Worm (Caenorhabditis elegans) whole organism, young adult: ENCODE results near the gene glb-23.

ENCODE experiments used
- F37B4.10 ChIP-seq: fragments of 200-800 bp; sonication (Bioruptor generic); IDR thresholded peaks from 2 replicates; pipeline ENCODE4 v1.3.6; 2022; ENCODE audit warnings: missing genetic modification characterization, missing compliant biosample characterization
- F39B2.1 ChIP-seq: fragments of 200-800 bp; sonication (Bioruptor generic); IDR thresholded peaks from 2 replicates; pipeline ENCODE4 v1.3.6; 2022; ENCODE audit warnings: missing genetic modification reagents, missing genetic modification characterization, missing compliant biosample characterization
- F57A8.1 ChIP-seq: fragments of 200-800 bp; sonication (Bioruptor generic); optimal IDR thresholded peaks from 2 replicates; lab custom pipeline; 2018; ENCODE audit warnings: mild to moderate bottlenecking, missing genetic modification characterization, moderate library complexity, missing compliant biosample characterization
- F57C9.4 ChIP-seq: sonication (generic microtip); optimal IDR thresholded peaks from 2 replicates; lab custom pipeline; 2017; ENCODE audit warnings: mild to moderate bottlenecking, missing genetic modification characterization, missing compliant biosample characterization
- T26A5.8 ChIP-seq: sonication (generic microtip); optimal IDR thresholded peaks from 2 replicates; lab custom pipeline; 2016; ENCODE audit warnings: missing genetic modification characterization, missing compliant biosample characterization
- attf-3 ChIP-seq: fragments of 200-800 bp; sonication (Bioruptor generic); conservative IDR thresholded peaks from 2 replicates; pipeline ENCODE4 v1.3.6; 2022; ENCODE audit warnings: missing genetic modification reagents, missing genetic modification characterization, missing compliant biosample characterization
- attf-5 ChIP-seq: fragments of 200-800 bp; sonication (Bioruptor generic); optimal IDR thresholded peaks from 2 replicates; lab custom pipeline; 2018; ENCODE audit warnings: mild to moderate bottlenecking, missing genetic modification characterization, missing compliant biosample characterization
- bed-1 ChIP-seq: fragments of 200-800 bp; sonication (Bioruptor generic); IDR thresholded peaks from 2 replicates; pipeline ENCODE4 v1.3.6; 2022; ENCODE audit warnings: missing genetic modification reagents, missing genetic modification characterization, missing compliant biosample characterization
- bed-2 ChIP-seq: fragments of 200-800 bp; sonication (Bioruptor generic); IDR thresholded peaks from 2 replicates; pipeline ENCODE4 v1.3.6; 2022; ENCODE audit warnings: missing genetic modification reagents, missing genetic modification characterization, missing compliant biosample characterization
- ceh-100 ChIP-seq: fragments of 200-800 bp; sonication (Bioruptor generic); IDR thresholded peaks from 2 replicates; pipeline ENCODE4 v1.3.6; 2022; ENCODE audit warnings: missing genetic modification reagents, missing genetic modification characterization, missing compliant biosample characterization
- ceh-27 ChIP-seq: fragments of 200-800 bp; sonication (Bioruptor generic); optimal IDR thresholded peaks from 2 replicates; lab custom pipeline; 2018; ENCODE audit warnings: mild to moderate bottlenecking, missing genetic modification characterization, moderate library complexity, missing compliant biosample characterization
- ceh-58 ChIP-seq: fragments of 200-800 bp; sonication (Bioruptor generic); IDR thresholded peaks from 2 replicates; pipeline ENCODE4 v1.3.6; 2022; ENCODE audit warnings: missing genetic modification characterization, missing compliant biosample characterization
- chd-7 ChIP-seq: sonication (generic microtip); optimal IDR thresholded peaks from 2 replicates; lab custom pipeline; 2016; ENCODE audit warnings: mild to moderate bottlenecking, missing genetic modification characterization, moderate library complexity, missing compliant biosample characterization
- die-1 ChIP-seq: sonication (generic microtip); optimal IDR thresholded peaks from 2 replicates; lab custom pipeline; 2016; ENCODE audit warnings: missing genotype, mild to moderate bottlenecking, missing genetic modification characterization, missing compliant biosample characterization
- dpl-1 ChIP-seq: fragments of 150-350 bp; optimal IDR thresholded peaks from 2 replicates; lab custom pipeline; 2014; ENCODE audit warnings: missing biosample characterization, missing genetic modification reagents, missing genetic modification characterization
- egl-44 ChIP-seq: fragments of 200-800 bp; sonication (Bioruptor generic); IDR thresholded peaks from 2 replicates; pipeline ENCODE4 v1.3.6; 2022; ENCODE audit warnings: missing genetic modification reagents, missing genetic modification characterization, missing compliant biosample characterization
- egrh-3 ChIP-seq: fragments of 200-800 bp; sonication (Bioruptor generic); IDR thresholded peaks from 2 replicates; pipeline ENCODE4 v1.3.6; 2022; ENCODE audit warnings: missing genetic modification reagents, missing genetic modification characterization, missing compliant biosample characterization
- ekl-4 ChIP-seq: fragments of 200-800 bp; sonication (Bioruptor generic); IDR thresholded peaks from 2 replicates; pipeline ENCODE4 v1.3.6; 2022; ENCODE audit warnings: missing genetic modification reagents, missing genetic modification characterization, missing compliant biosample characterization
- ets-4 ChIP-seq: fragments of 200-800 bp; sonication (Bioruptor generic); optimal IDR thresholded peaks from 2 replicates; lab custom pipeline; 2018; ENCODE audit warnings: mild to moderate bottlenecking, missing genetic modification characterization, missing compliant biosample characterization
- him-1 ChIP-seq: sonication (generic microtip); optimal IDR thresholded peaks from 2 replicates; lab custom pipeline; 2016; ENCODE audit warnings: missing genotype, missing genetic modification reagents, missing genetic modification characterization, missing compliant biosample characterization
- hmg-1.2 ChIP-seq: fragments of 200-800 bp; sonication (Bioruptor generic); IDR thresholded peaks from 2 replicates; pipeline ENCODE4 v1.3.6; 2022; ENCODE audit warnings: missing genetic modification reagents, missing genetic modification characterization, missing compliant biosample characterization
- hmg-20 ChIP-seq: fragments of 200-800 bp; sonication (Bioruptor generic); IDR thresholded peaks from 2 replicates; pipeline ENCODE4 v1.3.6; 2022; ENCODE audit warnings: missing genetic modification reagents, missing genetic modification characterization, missing compliant biosample characterization
- hsf-1 ChIP-seq: fragments of 200-800 bp; sonication (Bioruptor generic); IDR thresholded peaks from 2 replicates; pipeline ENCODE4 v1.3.6; 2022; ENCODE audit warnings: missing genetic modification reagents, missing genetic modification characterization, missing compliant biosample characterization
- lin-35 ChIP-seq, 3 experiments: fragments of 150-350 bp in 2 of 3; sonication (generic microtip) in 1 of 3; optimal IDR thresholded peaks; 2 replicates each; lab custom pipeline; 2014 to 2018; ENCODE audit warnings: missing biosample characterization in 3 of 3, missing genetic modification characterization in 3 of 3, missing genetic modification reagents in 3 of 3
- lir-1 ChIP-seq: fragments of 200-800 bp; sonication (Bioruptor generic); conservative IDR thresholded peaks from 2 replicates; pipeline ENCODE4 v1.3.6; 2022; ENCODE audit warnings: missing genetic modification reagents, missing genetic modification characterization, missing compliant biosample characterization
- lsl-1 ChIP-seq: fragments of 200-800 bp; sonication (Bioruptor generic); optimal IDR thresholded peaks from 2 replicates; lab custom pipeline; 2018; ENCODE audit warnings: mild to moderate bottlenecking, missing genetic modification characterization, moderate library complexity, missing compliant biosample characterization
- lsy-27 ChIP-seq: sonication (generic microtip); optimal IDR thresholded peaks from 2 replicates; lab custom pipeline; 2017; ENCODE audit warnings: missing genetic modification characterization, mild to moderate bottlenecking, missing compliant biosample characterization, antibody characterized with exemption, missing genotype, borderline replicate concordance; ENCODE audit not compliant: insufficient read depth
- madf-3 ChIP-seq: fragments of 200-800 bp; sonication (Bioruptor generic); IDR thresholded peaks from 2 replicates; pipeline ENCODE4 v1.3.6; 2022; ENCODE audit warnings: missing genetic modification reagents, missing genetic modification characterization, missing compliant biosample characterization
- mel-28 ChIP-seq: sonication (generic microtip); optimal IDR thresholded peaks from 2 replicates; lab custom pipeline; 2016; ENCODE audit warnings: borderline replicate concordance, mild to moderate bottlenecking, missing genetic modification characterization, missing compliant biosample characterization
- pha-4 ChIP-seq: fragments of 150-350 bp; sonication (generic microtip); optimal IDR thresholded peaks from 2 replicates; lab custom pipeline; 2014; ENCODE audit warnings: missing biosample characterization, missing genetic modification reagents, missing genetic modification characterization
- rcor-1 ChIP-seq: fragments of 200-800 bp; sonication (Bioruptor generic); IDR thresholded peaks from 2 replicates; pipeline ENCODE4 v1.3.6; 2022; ENCODE audit warnings: missing genetic modification reagents, missing genetic modification characterization, missing compliant biosample characterization
- repo-1 ChIP-seq: sonication (generic microtip); optimal IDR thresholded peaks from 2 replicates; lab custom pipeline; 2017; ENCODE audit warnings: mild to moderate bottlenecking, missing genetic modification characterization, missing compliant biosample characterization
- rpc-1 ChIP-seq, 2 experiments: fragments of 150-350 bp in 1 of 2; sonication (generic microtip) in 1 of 2; optimal IDR thresholded peaks; 2 replicates each; lab custom pipeline; 2014 to 2018; ENCODE audit warnings: missing biosample characterization in 1 of 2, missing genetic modification characterization in 1 of 2, missing genetic modification reagents in 1 of 2, missing genotype in 1 of 2
- snpc-1.3 ChIP-seq: sonication (generic microtip); optimal IDR thresholded peaks from 2 replicates; lab custom pipeline; 2017; ENCODE audit warnings: missing genetic modification characterization, mild to moderate bottlenecking, missing compliant biosample characterization, antibody characterized with exemption, moderate library complexity, missing genotype, missing genetic modification reagents; ENCODE audit not compliant: insufficient read depth
- snpc-3.4 ChIP-seq: sonication (generic microtip); optimal IDR thresholded peaks from 2 replicates; lab custom pipeline; 2017; ENCODE audit warnings: missing genetic modification characterization, mild to moderate bottlenecking, missing compliant biosample characterization, antibody characterized with exemption, moderate library complexity, missing genotype, missing genetic modification reagents
- tlf-1 ChIP-seq: fragments of 200-800 bp; sonication (Bioruptor generic); optimal IDR thresholded peaks from 2 replicates; lab custom pipeline; 2018; ENCODE audit warnings: mild to moderate bottlenecking, missing genetic modification characterization, missing compliant biosample characterization

Gene glb-23

ce11 chrIV:7230198-7230597 is 10.9 kb upstream of the glb-23 start, which contains the start of gene cap-1 (continued):
- TF ChIP-seq him-1 (no peak), lsy-27 (tag; lab: Kevin White, UChicago) (no peak), egl-44 (GFP tag; lab: Robert Waterston, UW) (no peak), lir-1 (GFP tag; lab: Robert Waterston, UW) (no peak), chd-7 (tag; lab: Kevin White, UChicago) (no peak), F57C9.4 (tag; lab: Kevin White, UChicago) (no peak), rcor-1 (no peak), ceh-58 (GFP tag; lab: Robert Waterston, UW) (no peak), dpl-1 (peak; percentile 13), pha-4 (tag; lab: Kevin White, UChicago) (no peak), lin-35 (GFP tag; optimal IDR thresholded peaks at IDR 0.05; lab: Kevin White, UChicago) (no peak), attf-5 (GFP tag; lab: Kevin White, UChicago) (peak; percentile 83), lsl-1 (GFP tag; lab: Kevin White, UChicago) (peak; percentile 37), F37B4.10 (GFP tag; lab: Robert Waterston, UW) (no peak), F57A8.1 (GFP tag; lab: Kevin White, UChicago) (no peak), madf-3 (GFP tag; lab: Robert Waterston, UW) (no peak), hmg-20 (no peak), rpc-1 (optimal IDR thresholded peaks at IDR 0.05; lab: Kevin White, UChicago) (no peak), rpc-1 (tag; optimal IDR thresholded peaks at IDR 0.05; lab: Kevin White, UChicago) (no peak), ceh-100 (GFP tag; lab: Robert Waterston, UW) (peak; percentile 93), attf-3 (peak; percentile 38; the same call in 1 of the 2 replicates), T26A5.8 (tag; lab: Kevin White, UChicago) (no peak), ets-4 (no peak), repo-1 (tag; lab: Kevin White, UChicago) (no peak)

- TF ChIP-seq bed-1: no peak
- TF ChIP-seq snpc-3.4 (tag; lab: Kevin White, UChicago): no peak
- no peak for TF ChIP-seq die-1
- TF ChIP-seq snpc-1.3: no peak
- no peak for TF ChIP-seq ekl-4
- no peak for TF ChIP-seq lsy-27 (tag; lab: Kevin White, UChicago)
Measured at ce11 chrIV:7228208-7228607, 8.9 kb upstream of the glb-23 start, which contains the start of gene D2024.5. TSS of gene D2024.5 (minus strand) at chrIV:7228308.

- TF ChIP-seq tlf-1 (GFP tag; lab: Kevin White, UChicago) (no peak), F39B2.1 (GFP tag; lab: Robert Waterston, UW) (no peak), mel-28 (tag; lab: Kevin White, UChicago) (no peak), hsf-1 (GFP tag; lab: Robert Waterston, UW) (no peak), egrh-3 (GFP tag; lab: Robert Waterston, UW) (no peak), hmg-1.2 (GFP tag; lab: Robert Waterston, UW) (no peak), bed-2 (GFP tag; lab: Robert Waterston, UW) (no peak), ceh-27 (GFP tag; lab: Kevin White, UChicago) (no peak), lin-35 (GFP tag; optimal IDR thresholded peaks at IDR 0.05; lab: Kevin White, UChicago) (no peak)
- TF ChIP-seq, all 124 proteins: peak for 0
Measured at ce11 chrIV:7227072-7227471, 7.8 kb upstream of the glb-23 start, which contains the start of gene R13A1.10. TSS of gene R13A1.10 (minus strand) at chrIV:7227172.
